Worm (Caenorhabditis elegans): ENCODE measurements around the gene aqp-11.
A peak's percentile ranks its signal among the peaks of the same experiment; 100 is the strongest.

aqp-11 gene

DNA sequence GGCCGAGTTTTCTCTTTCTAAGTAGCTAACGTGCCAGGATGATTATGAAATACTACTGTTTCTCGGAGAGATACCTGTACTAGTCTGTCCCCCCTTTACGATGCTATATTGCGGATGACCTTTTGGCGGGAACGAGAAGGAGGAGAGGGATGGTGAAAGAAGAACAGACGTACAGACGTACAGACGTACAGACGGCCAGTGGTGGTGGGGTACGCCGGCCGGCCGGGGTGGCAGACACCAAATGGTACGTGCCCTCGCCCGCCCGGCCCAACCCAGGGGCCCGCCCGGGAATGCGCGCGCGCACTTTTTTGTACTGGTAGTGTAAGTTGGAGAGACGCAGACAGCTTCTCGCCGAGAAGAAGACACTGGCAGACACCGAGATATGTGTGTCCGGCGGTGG, 48.0 kb downstream of the aqp-11 start (continued):
- no peak for TF ChIP-seq hmg-20 (GFP tag; IDR thresholded peaks at IDR 0.05)
- TF ChIP-seq madf-6 (GFP tag; IDR thresholded peaks at IDR 0.05) = peak; percentile 36; the same call in 1 of the 2 replicates
- TF ChIP-seq pha-4 (tag; optimal IDR thresholded peaks at IDR 0.05) = no peak
- no peak for TF ChIP-seq F37B4.10 (GFP tag; IDR thresholded peaks at IDR 0.05)
- TF ChIP-seq F57C9.4 (tag; optimal IDR thresholded peaks at IDR 0.05) = no peak
- no peak for TF ChIP-seq D2030.7 (GFP tag; IDR thresholded peaks at IDR 0.05)
- TF ChIP-seq snpc-1.1 (tag; optimal IDR thresholded peaks at IDR 0.05; ENCODE audit: insufficient read depth) = no peak
- TF ChIP-seq rec-8 (tag; optimal IDR thresholded peaks at IDR 0.05) = no peak
- TF ChIP-seq F22D6.2 (tag; optimal IDR thresholded peaks at IDR 0.05) = no peak
- TF ChIP-seq nhr-90 (tag; optimal IDR thresholded peaks at IDR 0.05) = no peak
- TF ChIP-seq nfya-2 (GFP tag; IDR thresholded peaks at IDR 0.05) = no peak
- TF ChIP-seq lin-40 (tag; optimal IDR thresholded peaks at IDR 0.05) = no peak
- TF ChIP-seq ets-4 (GFP tag; optimal IDR thresholded peaks at IDR 0.05) = no peak
- no peak for TF ChIP-seq ceh-40 (GFP tag; IDR thresholded peaks at IDR 0.05)
- TF ChIP-seq madf-3 (GFP tag; IDR thresholded peaks at IDR 0.05) = no peak
- peak; percentile 63 for TF ChIP-seq mcd-1 (GFP tag; IDR thresholded peaks at IDR 0.05)
- no peak for TF ChIP-seq aptf-2 (GFP tag; conservative IDR thresholded peaks at IDR 0.05)
- TF ChIP-seq bed-1 (GFP tag; IDR thresholded peaks at IDR 0.05) = no peak
- TF ChIP-seq snpc-3.4 (tag; optimal IDR thresholded peaks at IDR 0.05) = no peak
- TF ChIP-seq hlh-12 (tag; optimal IDR thresholded peaks at IDR 0.05) = no peak
- TF ChIP-seq ceh-100 (GFP tag; IDR thresholded peaks at IDR 0.05) = no peak
- TF ChIP-seq ztf-26 (tag; optimal IDR thresholded peaks at IDR 0.05) = peak; percentile 33
- peak; percentile 7 for TF ChIP-seq die-1 (tag; optimal IDR thresholded peaks at IDR 0.05)
- no peak for TF ChIP-seq ceh-58 (GFP tag; IDR thresholded peaks at IDR 0.05)
- no peak for TF ChIP-seq F23B12.7 (tag; optimal IDR thresholded peaks at IDR 0.05; ENCODE audit: insufficient read depth)
- no peak for TF ChIP-seq sea-2 (GFP tag; IDR thresholded peaks at IDR 0.05)
- peak; percentile 91 for TF ChIP-seq egrh-3 (GFP tag; IDR thresholded peaks at IDR 0.05)
- no peak for TF ChIP-seq xnd-1 (tag; optimal IDR thresholded peaks at IDR 0.05)
- no peak for TF ChIP-seq let-607 (tag; optimal IDR thresholded peaks at IDR 0.05)
- TF ChIP-seq T07F8.4 (tag; optimal IDR thresholded peaks at IDR 0.05) = no peak
- TF ChIP-seq attf-3 (GFP tag; conservative IDR thresholded peaks at IDR 0.05) = no peak
- no peak for TF ChIP-seq Y67H2A.10 (GFP tag; conservative IDR thresholded peaks at IDR 0.05)
- no peak for TF ChIP-seq sptf-2 (GFP tag; optimal IDR thresholded peaks at IDR 0.05)
- TF ChIP-seq zim-3 (tag; optimal IDR thresholded peaks at IDR 0.05) = no peak
- TF ChIP-seq pbrm-1 (GFP tag; IDR thresholded peaks at IDR 0.05) = no peak
- TF ChIP-seq egl-18 (GFP tag; IDR thresholded peaks at IDR 0.05) = no peak
- no peak for TF ChIP-seq Y53F4B.3 (GFP tag; IDR thresholded peaks at IDR 0.05)
- no peak for TF ChIP-seq F55B11.4 (tag; optimal IDR thresholded peaks at IDR 0.05; ENCODE audit: borderline replicate concordance, insufficient read depth)
- TF ChIP-seq nhr-27 (tag; optimal IDR thresholded peaks at IDR 0.05) = no peak
- TF ChIP-seq ztf-6 (GFP tag; IDR thresholded peaks at IDR 0.05) = no peak
- TF ChIP-seq Y95B8A.8 (GFP tag; IDR thresholded peaks at IDR 0.05) = no peak
- TF ChIP-seq lir-1 (GFP tag; conservative IDR thresholded peaks at IDR 0.05) = no peak
- TF ChIP-seq ccch-3 (GFP tag; optimal IDR thresholded peaks at IDR 0.05) = no peak
- no peak for TF ChIP-seq lsl-1 (GFP tag; optimal IDR thresholded peaks at IDR 0.05)
- no peak for TF ChIP-seq tbp1 (GFP tag; optimal IDR thresholded peaks at IDR 0.05)
- TF ChIP-seq him-1 (tag; optimal IDR thresholded peaks at IDR 0.05) = no peak
- peak; percentile 45; the same call in 1 of the 2 replicates for TF ChIP-seq C06A6.2 (GFP tag; conservative IDR thresholded peaks at IDR 0.05)
- TF ChIP-seq tbx-9 (tag; optimal IDR thresholded peaks at IDR 0.05; ENCODE audit: borderline replicate concordance) = no peak
- TF ChIP-seq B0035.1 (tag; optimal IDR thresholded peaks at IDR 0.05) = no peak
